Fruit fly (Drosophila melanogaster): ENCODE data around the gene pasi1.
A peak's percentile ranks its signal among the peaks of the same experiment; 100 is the strongest.

The pasi1 gene

dm6 chr3R:17794335-17795074, 370 bp upstream of the pasi1 start, which contains the start of gene CG43102 (continued):
- TF ChIP-seq br (optimal IDR thresholded peaks at IDR 0.05) (no peak), Ets97D (GFP tag; optimal IDR thresholded peaks at IDR 0.05) (peak; percentile 3), CG7786 (GFP tag; optimal IDR thresholded peaks at IDR 0.05) (peak; percentile 28), CG15696 (tag; optimal IDR thresholded peaks at IDR 0.05) (peak; percentile 43), CG4424 (GFP tag; optimal IDR thresholded peaks at IDR 0.05) (peak; percentile 67), wdn (GFP tag; IDR thresholded peaks at IDR 0.05) (0 out of 2 replicates have a peak, but pooled peaks have one; percentile 36), CG12155 (GFP tag; optimal IDR thresholded peaks at IDR 0.05) (peak; percentile 19), Hmx (GFP tag; optimal IDR thresholded peaks at IDR 0.05) (no peak), gem (tag; optimal IDR thresholded peaks at IDR 0.05) (peak; percentile 81), klu (GFP tag; IDR thresholded peaks at IDR 0.05) (no peak; the same call in 1 of the 2 replicates), Blimp-1 (GFP tag; optimal IDR thresholded peaks at IDR 0.05) (peak; percentile 63), emc (GFP tag; optimal IDR thresholded peaks at IDR 0.05) (peak; percentile 13), pzg (GFP tag; optimal IDR thresholded peaks at IDR 0.05) (peak; percentile 21), CG10431 (GFP tag; optimal IDR thresholded peaks at IDR 0.05) (peak; percentile 22), CG5245 (GFP tag; optimal IDR thresholded peaks at IDR 0.05) (peak; percentile 20), yki (optimal IDR thresholded peaks at IDR 0.05) (no peak), CG4820 (GFP tag; optimal IDR thresholded peaks at IDR 0.05) (peak; percentile 33), mam (GFP tag; optimal IDR thresholded peaks at IDR 0.05) (peak; percentile 61), pros (GFP tag; optimal IDR thresholded peaks at IDR 0.05) (no peak), trem (tag; optimal IDR thresholded peaks at IDR 0.05) (peak; percentile 63), CG12942 (GFP tag; optimal IDR thresholded peaks at IDR 0.05) (peak; percentile 56), CG2875 (GFP tag; optimal IDR thresholded peaks at IDR 0.05) (peak; percentile 18), Atf3 (GFP tag; optimal IDR thresholded peaks at IDR 0.05) (peak; percentile 46), pho (GFP tag; optimal IDR thresholded peaks at IDR 0.05) (peak; percentile 16), CG15601 (tag; optimal IDR thresholded peaks at IDR 0.05) (peak; percentile 68), nom (GFP tag; optimal IDR thresholded peaks at IDR 0.05) (peak; percentile 51), D (optimal IDR thresholded peaks at IDR 0.05) (no peak), D (GFP tag; optimal IDR thresholded peaks at IDR 0.05) (peak; percentile 15), cg (GFP tag; optimal IDR thresholded peaks at IDR 0.05) (no peak), CG17568 (GFP tag; optimal IDR thresholded peaks at IDR 0.05) (peak; percentile 33), chm (GFP tag; IDR thresholded peaks at IDR 0.05) (peak; percentile 54; the same call in 1 of the 2 replicates), grau (tag; optimal IDR thresholded peaks at IDR 0.05) (peak; percentile 78), CG15479 (GFP tag; optimal IDR thresholded peaks at IDR 0.05) (no peak), Lhr (GFP tag; optimal IDR thresholded peaks at IDR 0.05) (no peak), CG13624 (GFP tag; optimal IDR thresholded peaks at IDR 0.05) (peak; percentile 8), CG7372 (GFP tag; IDR thresholded peaks at IDR 0.05) (peak; percentile 69), CG11696 (GFP tag; IDR thresholded peaks at IDR 0.05) (peak; percentile 65; the same call in 1 of the 2 replicates), cas (GFP tag; IDR thresholded peaks at IDR 0.05) (0 out of 2 replicates have a peak, but pooled peaks have one; percentile 53), NK7.1 (GFP tag; optimal IDR thresholded peaks at IDR 0.05) (no peak), insv (GFP tag; optimal IDR thresholded peaks at IDR 0.05) (no peak), CG12104 (GFP tag; optimal IDR thresholded peaks at IDR 0.05) (no peak), Meics (GFP tag; optimal IDR thresholded peaks at IDR 0.05) (peak; percentile 64), pfk (GFP tag; optimal IDR thresholded peaks at IDR 0.05) (peak; percentile 7), da (GFP tag; optimal IDR thresholded peaks at IDR 0.05) (peak; percentile 24), Ada2b (GFP tag; IDR thresholded peaks at IDR 0.05) (peak; percentile 69), ci (GFP tag; IDR thresholded peaks at IDR 0.05) (peak; percentile 82), CG32772 (GFP tag; IDR thresholded peaks at IDR 0.05) (peak; percentile 70), CG4617 (GFP tag; optimal IDR thresholded peaks at IDR 0.05; ENCODE audit: borderline replicate concordance) (no peak), Dad (GFP tag; optimal IDR thresholded peaks at IDR 0.05) (peak; percentile 32), zen (tag; optimal IDR thresholded peaks at IDR 0.05) (no peak)

Data from whole organism, embryonic.